Worm (Caenorhabditis elegans): ENCODE measurements around the gene C16C8.20.

DNA sequence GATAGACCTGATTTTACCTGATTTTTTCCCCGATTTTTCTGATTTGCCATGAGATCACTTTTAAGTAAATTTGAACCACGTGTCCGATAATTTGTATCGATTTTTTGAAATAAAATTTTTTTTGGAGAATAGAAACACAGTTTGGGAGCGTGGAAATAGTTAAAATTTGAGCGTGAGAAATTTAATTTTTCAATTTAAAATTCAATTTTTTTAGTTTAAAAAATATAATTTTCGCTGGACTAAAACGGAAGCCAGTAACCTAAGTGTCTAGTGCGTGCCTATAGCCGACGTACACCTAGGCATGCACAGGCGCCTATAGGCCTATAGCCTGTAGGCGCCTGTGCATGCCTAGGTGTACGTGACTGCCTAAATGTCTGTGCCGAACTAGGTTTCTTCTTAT lies 47.5 kb upstream of the C16C8.20 start, which contains the start of gene nep-9:
- no peak for TF ChIP-seq lin-26 (GFP tag; IDR thresholded peaks at IDR 0.05)
- TF ChIP-seq hmg-20 (GFP tag; IDR thresholded peaks at IDR 0.05) = no peak
- no peak for TF ChIP-seq T26A5.8 (tag; optimal IDR thresholded peaks at IDR 0.05)

Data from whole organism, young adult.